Worm (Caenorhabditis elegans) whole organism, young adult: ENCODE measurements around the gene B0361.9.

Source experiments
- B0261.1 ChIP-seq: sonication (generic microtip); optimal IDR thresholded peaks from 2 replicates; lab custom pipeline; 2016; ENCODE audit warnings: mild to moderate bottlenecking, missing genetic modification characterization, moderate library complexity, missing compliant biosample characterization
- F22D6.2 ChIP-seq: sonication (generic microtip); optimal IDR thresholded peaks from 2 replicates; lab custom pipeline; 2016; ENCODE audit warnings: mild to moderate bottlenecking, missing genetic modification characterization, missing compliant biosample characterization
- F23B12.7 ChIP-seq: sonication (generic microtip); optimal IDR thresholded peaks from 2 replicates; lab custom pipeline; 2017; ENCODE audit warnings: missing genetic modification characterization, mild to moderate bottlenecking, missing compliant biosample characterization, antibody characterized with exemption, moderate library complexity; ENCODE audit not compliant: insufficient read depth
- F49E8.2 ChIP-seq: sonication (generic microtip); optimal IDR thresholded peaks from 3 replicates; lab custom pipeline; 2017; ENCODE audit warnings: missing genetic modification characterization, mild to moderate bottlenecking, missing compliant biosample characterization, antibody characterized with exemption, moderate library complexity; ENCODE audit not compliant: insufficient read depth
- F55B11.4 ChIP-seq: sonication (generic microtip); optimal IDR thresholded peaks from 2 replicates; lab custom pipeline; 2016; ENCODE audit warnings: missing compliant biosample characterization, missing genetic modification characterization, borderline replicate concordance; ENCODE audit not compliant: insufficient read depth
- F57A8.1 ChIP-seq: fragments of 200-800 bp; sonication (Bioruptor generic); optimal IDR thresholded peaks from 2 replicates; lab custom pipeline; 2018; ENCODE audit warnings: mild to moderate bottlenecking, missing genetic modification characterization, moderate library complexity, missing compliant biosample characterization
- F57C9.4 ChIP-seq: sonication (generic microtip); optimal IDR thresholded peaks from 2 replicates; lab custom pipeline; 2017; ENCODE audit warnings: mild to moderate bottlenecking, missing genetic modification characterization, missing compliant biosample characterization
- K11D2.4 ChIP-seq: fragments of 200-800 bp; sonication (Bioruptor generic); IDR thresholded peaks from 2 replicates; pipeline ENCODE4 v1.3.6; 2022; ENCODE audit warnings: missing genetic modification reagents, missing genetic modification characterization, missing compliant biosample characterization
- K12H6.12 ChIP-seq: fragments of 200-800 bp; sonication (Bioruptor generic); optimal IDR thresholded peaks from 2 replicates; lab custom pipeline; 2018; ENCODE audit warnings: mild to moderate bottlenecking, missing genetic modification characterization, missing compliant biosample characterization
- T26A5.8 ChIP-seq: sonication (generic microtip); optimal IDR thresholded peaks from 2 replicates; lab custom pipeline; 2016; ENCODE audit warnings: missing genetic modification characterization, missing compliant biosample characterization
- Y56A3A.18 ChIP-seq: fragments of 200-800 bp; sonication (Bioruptor generic); IDR thresholded peaks from 2 replicates; pipeline ENCODE4 v1.3.6; 2022; ENCODE audit warnings: missing genetic modification reagents, missing genetic modification characterization, missing compliant biosample characterization
- Y95B8A.8 ChIP-seq: fragments of 200-800 bp; sonication (Bioruptor generic); IDR thresholded peaks from 2 replicates; pipeline ENCODE4 v1.3.6; 2022; ENCODE audit warnings: missing genetic modification reagents, missing genetic modification characterization, missing compliant biosample characterization
- ZK185.1 ChIP-seq: sonication (generic microtip); optimal IDR thresholded peaks from 2 replicates; lab custom pipeline; 2016; ENCODE audit warnings: mild to moderate bottlenecking, missing genetic modification characterization, missing compliant biosample characterization; ENCODE audit not compliant: poor library complexity, severe bottlenecking
- akir-1 ChIP-seq: fragments of 200-800 bp; sonication (Bioruptor generic); optimal IDR thresholded peaks from 2 replicates; lab custom pipeline; 2018; ENCODE audit warnings: mild to moderate bottlenecking, missing genetic modification characterization, moderate library complexity, missing compliant biosample characterization
- aptf-2 ChIP-seq: fragments of 200-800 bp; sonication (Bioruptor generic); conservative IDR thresholded peaks from 2 replicates; pipeline ENCODE4 v1.3.6; 2022; ENCODE audit warnings: missing genetic modification reagents, missing genetic modification characterization, missing compliant biosample characterization
- atf-7 ChIP-seq: sonication (generic microtip); optimal IDR thresholded peaks from 2 replicates; lab custom pipeline; 2017; ENCODE audit warnings: mild to moderate bottlenecking, missing genetic modification characterization, missing compliant biosample characterization
- athp-1 ChIP-seq: sonication (generic microtip); optimal IDR thresholded peaks from 2 replicates; lab custom pipeline; 2017; ENCODE audit warnings: mild to moderate bottlenecking, missing genetic modification characterization, missing compliant biosample characterization
- bed-2 ChIP-seq: fragments of 200-800 bp; sonication (Bioruptor generic); IDR thresholded peaks from 2 replicates; pipeline ENCODE4 v1.3.6; 2022; ENCODE audit warnings: missing genetic modification reagents, missing genetic modification characterization, missing compliant biosample characterization
- ccch-3 ChIP-seq: fragments of 200-800 bp; sonication (Bioruptor generic); optimal IDR thresholded peaks from 2 replicates; lab custom pipeline; 2018; ENCODE audit warnings: mild to moderate bottlenecking, missing genetic modification characterization, missing compliant biosample characterization
- ceh-100 ChIP-seq: fragments of 200-800 bp; sonication (Bioruptor generic); IDR thresholded peaks from 2 replicates; pipeline ENCODE4 v1.3.6; 2022; ENCODE audit warnings: missing genetic modification reagents, missing genetic modification characterization, missing compliant biosample characterization
- ceh-58 ChIP-seq: fragments of 200-800 bp; sonication (Bioruptor generic); IDR thresholded peaks from 2 replicates; pipeline ENCODE4 v1.3.6; 2022; ENCODE audit warnings: missing genetic modification characterization, missing compliant biosample characterization
- ceh-91 ChIP-seq: fragments of 200-800 bp; sonication (Bioruptor generic); IDR thresholded peaks from 2 replicates; pipeline ENCODE4 v1.3.6; 2022; ENCODE audit warnings: missing genetic modification reagents, missing genetic modification characterization, missing compliant biosample characterization
- chd-7 ChIP-seq: sonication (generic microtip); optimal IDR thresholded peaks from 2 replicates; lab custom pipeline; 2016; ENCODE audit warnings: mild to moderate bottlenecking, missing genetic modification characterization, moderate library complexity, missing compliant biosample characterization
- die-1 ChIP-seq: sonication (generic microtip); optimal IDR thresholded peaks from 2 replicates; lab custom pipeline; 2016; ENCODE audit warnings: missing genotype, mild to moderate bottlenecking, missing genetic modification characterization, missing compliant biosample characterization
- dox-1 ChIP-seq: fragments of 200-800 bp; sonication (Bioruptor generic); IDR thresholded peaks from 2 replicates; pipeline ENCODE4 v1.3.6; 2022; ENCODE audit warnings: missing genetic modification reagents, missing genetic modification characterization, missing compliant biosample characterization
- hlh-26 ChIP-seq: fragments of 200-800 bp; sonication (Bioruptor generic); conservative IDR thresholded peaks from 2 replicates; pipeline ENCODE4 v1.3.6; 2022; ENCODE audit warnings: missing genetic modification reagents, missing genetic modification characterization, missing compliant biosample characterization
- lag-1 ChIP-seq: fragments of 200-800 bp; sonication (Bioruptor generic); IDR thresholded peaks from 2 replicates; pipeline ENCODE4 v1.3.6; 2022; ENCODE audit warnings: missing genetic modification reagents, missing genetic modification characterization, missing compliant biosample characterization
- lin-40 ChIP-seq: sonication (generic microtip); optimal IDR thresholded peaks from 2 replicates; lab custom pipeline; 2016; ENCODE audit warnings: missing genetic modification characterization, mild to moderate bottlenecking, missing compliant biosample characterization, missing genotype, missing genetic modification reagents
- lsy-27 ChIP-seq: sonication (generic microtip); optimal IDR thresholded peaks from 2 replicates; lab custom pipeline; 2017; ENCODE audit warnings: missing genetic modification characterization, mild to moderate bottlenecking, missing compliant biosample characterization, antibody characterized with exemption, missing genotype, borderline replicate concordance; ENCODE audit not compliant: insufficient read depth
- madf-10 ChIP-seq: sonication (generic microtip); optimal IDR thresholded peaks from 2 replicates; lab custom pipeline; 2016; ENCODE audit warnings: mild to moderate bottlenecking, missing genetic modification characterization, missing compliant biosample characterization
- mel-28 ChIP-seq: sonication (generic microtip); optimal IDR thresholded peaks from 2 replicates; lab custom pipeline; 2016; ENCODE audit warnings: borderline replicate concordance, mild to moderate bottlenecking, missing genetic modification characterization, missing compliant biosample characterization
- nfyb-1 ChIP-seq: fragments of 200-800 bp; sonication (Bioruptor generic); IDR thresholded peaks from 2 replicates; pipeline ENCODE4 v1.3.6; 2022; ENCODE audit warnings: missing genetic modification reagents, missing genetic modification characterization, missing compliant biosample characterization
- nhr-120 ChIP-seq: fragments of 200-800 bp; sonication (Bioruptor generic); IDR thresholded peaks from 2 replicates; pipeline ENCODE4 v1.3.6; 2022; ENCODE audit warnings: missing genetic modification characterization, missing compliant biosample characterization
- nhr-179 ChIP-seq: sonication (generic microtip); optimal IDR thresholded peaks from 2 replicates; lab custom pipeline; 2016; ENCODE audit warnings: mild to moderate bottlenecking, missing genetic modification characterization, missing compliant biosample characterization
- nhr-27 ChIP-seq: fragments of 200-800 bp; sonication (Bioruptor generic); optimal IDR thresholded peaks from 2 replicates; lab custom pipeline; 2018; ENCODE audit warnings: mild to moderate bottlenecking, missing genetic modification characterization, moderate library complexity, missing compliant biosample characterization
- pha-4 ChIP-seq: fragments of 150-350 bp; sonication (generic microtip); optimal IDR thresholded peaks from 2 replicates; lab custom pipeline; 2014; ENCODE audit warnings: missing biosample characterization, missing genetic modification reagents, missing genetic modification characterization
- rec-8 ChIP-seq, 2 experiments: sonication (generic microtip); optimal IDR thresholded peaks; 2 replicates each; lab custom pipeline; 2016; ENCODE audit warnings: mild to moderate bottlenecking in 2 of 2, missing genetic modification characterization in 2 of 2, missing genetic modification reagents in 2 of 2, missing genotype in 2 of 2, missing biosample characterization in 1 of 2, missing compliant biosample characterization in 1 of 2, moderate library complexity in 1 of 2
- rpc-1 ChIP-seq, 2 experiments: fragments of 150-350 bp in 1 of 2; sonication (generic microtip) in 1 of 2; optimal IDR thresholded peaks; 2 replicates each; lab custom pipeline; 2014 to 2018; ENCODE audit warnings: missing biosample characterization in 1 of 2, missing genetic modification characterization in 1 of 2, missing genetic modification reagents in 1 of 2, missing genotype in 1 of 2
- sdz-38 ChIP-seq: sonication (generic microtip); optimal IDR thresholded peaks from 2 replicates; lab custom pipeline; 2016; ENCODE audit warnings: missing genotype, missing genetic modification characterization, missing compliant biosample characterization
- snpc-4 ChIP-seq, 5 experiments: fragments of 150-350 bp in 1 of 5; sonication (generic microtip) in 4 of 5; optimal IDR thresholded peaks; 2 replicates each; lab custom pipeline; 2014 to 2018; ENCODE audit warnings: missing genetic modification characterization in 5 of 5, missing biosample characterization in 3 of 5, antibody characterized with exemption in 2 of 5, mild to moderate bottlenecking in 2 of 5, missing compliant biosample characterization in 2 of 5, missing genotype in 2 of 5, moderate library complexity in 2 of 5, missing genetic modification reagents in 1 of 5
- tbx-9 ChIP-seq: sonication (generic microtip); optimal IDR thresholded peaks from 2 replicates; lab custom pipeline; 2016; ENCODE audit warnings: borderline replicate concordance, missing genetic modification characterization, inconsistent platforms, missing compliant biosample characterization
- tlf-1 ChIP-seq: fragments of 200-800 bp; sonication (Bioruptor generic); optimal IDR thresholded peaks from 2 replicates; lab custom pipeline; 2018; ENCODE audit warnings: mild to moderate bottlenecking, missing genetic modification characterization, missing compliant biosample characterization
- xnd-1 ChIP-seq: sonication (generic microtip); optimal IDR thresholded peaks from 2 replicates; lab custom pipeline; 2016; ENCODE audit warnings: missing genotype, missing genetic modification reagents, missing genetic modification characterization, missing compliant biosample characterization
- zfh-2 ChIP-seq: fragments of 200-800 bp; sonication (Bioruptor generic); conservative IDR thresholded peaks from 2 replicates; pipeline ENCODE4 v1.3.6; 2022; ENCODE audit warnings: missing genetic modification reagents, missing genetic modification characterization, missing compliant biosample characterization
- ztf-25 ChIP-seq: fragments of 200-800 bp; sonication (Bioruptor generic); IDR thresholded peaks from 2 replicates; pipeline ENCODE4 v1.3.6; 2022; ENCODE audit warnings: missing genetic modification reagents, missing genetic modification characterization, missing compliant biosample characterization
- ztf-26 ChIP-seq: sonication (generic microtip); optimal IDR thresholded peaks from 2 replicates; lab custom pipeline; 2017; ENCODE audit warnings: missing genetic modification characterization, missing compliant biosample characterization
- ztf-6 ChIP-seq: fragments of 200-800 bp; sonication (Bioruptor generic); IDR thresholded peaks from 2 replicates; pipeline ENCODE4 v1.3.6; 2022; ENCODE audit warnings: missing genetic modification reagents, missing genetic modification characterization, missing compliant biosample characterization

The B0361.9 gene

ce11 chrIII:7278491-7278890 lies 20.9 kb downstream of the B0361.9 start (continued):
- TF ChIP-seq ZK185.1 (peak; percentile 79), die-1 (tag; lab: Kevin White, UChicago) (peak; percentile 16), K12H6.12 (tag; lab: Kevin White, UChicago) (peak; percentile 41), ceh-91 (GFP tag; lab: Robert Waterston, UW) (no peak), F55B11.4 (tag; lab: Kevin White, UChicago) (no peak), rpc-1 (optimal IDR thresholded peaks at IDR 0.05; lab: Kevin White, UChicago) (peak; percentile 70), rpc-1 (tag; optimal IDR thresholded peaks at IDR 0.05; lab: Kevin White, UChicago) (peak; percentile 64), hlh-26 (GFP tag; lab: Robert Waterston, UW) (no peak), Y56A3A.18 (GFP tag; lab: Robert Waterston, UW) (0 out of 2 replicates have a peak, but pooled peaks have one; percentile 52), xnd-1 (tag; lab: Kevin White, UChicago) (no peak), F57C9.4 (tag; lab: Kevin White, UChicago) (no peak), ztf-6 (GFP tag; lab: Robert Waterston, UW) (no peak), lin-40 (tag; lab: Kevin White, UChicago) (peak; percentile 90), zfh-2 (GFP tag; lab: Robert Waterston, UW) (no peak), nhr-120 (GFP tag; lab: Robert Waterston, UW) (0 out of 2 replicates have a peak, but pooled peaks have one; percentile 47), madf-10 (peak; percentile 62), rec-8 (tag; optimal IDR thresholded peaks at IDR 0.05; lab: Kevin White, UChicago) (peak in 1 of 2 experiments; percentile 6), ccch-3 (no peak), snpc-4 (GFP tag; optimal IDR thresholded peaks at IDR 0.05; lab: Kevin White, UChicago) (peak; percentile 97), snpc-4 (tag; optimal IDR thresholded peaks at IDR 0.05; lab: Kevin White, UChicago) (peak; percentile 99 to 100 (median 100)), F22D6.2 (tag; lab: Kevin White, UChicago) (peak; percentile 41), T26A5.8 (tag; lab: Kevin White, UChicago) (no peak), F23B12.7 (peak; percentile 41), ztf-25 (GFP tag; lab: Robert Waterston, UW) (no peak), dox-1 (peak; percentile 56), Y95B8A.8 (GFP tag; lab: Robert Waterston, UW) (no peak), nfyb-1 (peak; percentile 94), chd-7 (tag; lab: Kevin White, UChicago) (peak; percentile 71), K11D2.4 (GFP tag; lab: Robert Waterston, UW) (no peak; the same call in 1 of the 2 replicates), akir-1 (GFP tag; lab: Kevin White, UChicago) (peak; percentile 37), mel-28 (tag; lab: Kevin White, UChicago) (no peak), ceh-100 (0 out of 2 replicates have a peak, but pooled peaks have one; percentile 42), athp-1 (tag; lab: Kevin White, UChicago) (peak; percentile 5), atf-7 (tag; lab: Kevin White, UChicago) (peak; percentile 81), aptf-2 (GFP tag; lab: Robert Waterston, UW) (no peak), pha-4 (tag; lab: Kevin White, UChicago) (no peak), F57A8.1 (no peak), bed-2 (GFP tag; lab: Robert Waterston, UW) (no peak), lag-1 (GFP tag; lab: Robert Waterston, UW) (no peak), nhr-27 (tag; lab: Kevin White, UChicago) (peak; percentile 30), tlf-1 (GFP tag; lab: Kevin White, UChicago) (peak; percentile 51), B0261.1 (tag; lab: Kevin White, UChicago) (peak; percentile 81), ztf-26 (peak; percentile 82), lsy-27 (no peak), tbx-9 (tag; lab: Kevin White, UChicago) (no peak), nhr-179 (tag; lab: Kevin White, UChicago) (no peak), sdz-38 (no peak), ceh-58 (GFP tag; lab: Robert Waterston, UW) (no peak), F49E8.2 (tag; lab: Kevin White, UChicago) (no peak)
